Worm (Caenorhabditis elegans) whole organism, L1 larva: Measurements from ENCODE around the gene D1025.1.

ENCODE experiments used
- C04F5.9 ChIP-seq: sonication (generic microtip); optimal IDR thresholded peaks from 2 replicates; lab custom pipeline; 2016; ENCODE audit warnings: missing genetic modification characterization, missing compliant biosample characterization
- C16A3.4 ChIP-seq: fragments of 150-350 bp; optimal IDR thresholded peaks from 2 replicates; lab custom pipeline; 2014; ENCODE audit warnings: missing biosample characterization, missing genetic modification characterization
- C34B4.2 ChIP-seq: sonication (generic microtip); optimal IDR thresholded peaks from 2 replicates; lab custom pipeline; 2017; ENCODE audit warnings: mild to moderate bottlenecking, missing genetic modification characterization, missing compliant biosample characterization
- F16B12.6 ChIP-seq: fragments of 150-350 bp; optimal IDR thresholded peaks from 2 replicates; lab custom pipeline; 2014; ENCODE audit warnings: missing biosample characterization, missing genetic modification characterization
- aha-1 ChIP-seq: fragments of 150-350 bp; optimal IDR thresholded peaks from 2 replicates; lab custom pipeline; 2014; ENCODE audit warnings: missing biosample characterization, missing genetic modification characterization
- ceh-63 ChIP-seq: fragments of 200-800 bp; sonication (Bioruptor generic); optimal IDR thresholded peaks from 2 replicates; lab custom pipeline; 2018; ENCODE audit warnings: mild to moderate bottlenecking, missing genetic modification characterization, missing compliant biosample characterization
- ceh-8 ChIP-seq: fragments of 200-800 bp; sonication (Bioruptor generic); optimal IDR thresholded peaks from 2 replicates; lab custom pipeline; 2018; ENCODE audit warnings: mild to moderate bottlenecking, missing genetic modification characterization, moderate library complexity, missing compliant biosample characterization
- ces-1 ChIP-seq: fragments of 150-350 bp; optimal IDR thresholded peaks from 2 replicates; lab custom pipeline; 2014; ENCODE audit warnings: missing biosample characterization, missing genetic modification reagents, missing genetic modification characterization
- dsc-1 ChIP-seq: sonication (generic microtip); optimal IDR thresholded peaks from 2 replicates; lab custom pipeline; 2016; ENCODE audit warnings: mild to moderate bottlenecking, missing genetic modification characterization, missing compliant biosample characterization
- efl-1 ChIP-seq, 4 experiments: fragments of 150-350 bp; optimal IDR thresholded peaks in 3 of 4; peaks in 1 of 4; 1 replicate in 1 of 4; 2 replicates in 3 of 4; lab custom pipeline; 2014; ENCODE audit warnings: missing biosample characterization in 2 of 4, missing genetic modification characterization in 2 of 4, missing genetic modification reagents in 2 of 4
- egl-13 ChIP-seq: sonication (generic microtip); optimal IDR thresholded peaks from 2 replicates; lab custom pipeline; 2016; ENCODE audit warnings: missing genotype, missing genetic modification reagents, missing genetic modification characterization, missing compliant biosample characterization
- elt-2 ChIP-seq: sonication (generic microtip); optimal IDR thresholded peaks from 2 replicates; lab custom pipeline; 2016; ENCODE audit warnings: missing genetic modification characterization, mild to moderate bottlenecking, inconsistent platforms, missing compliant biosample characterization, missing genetic modification reagents
- elt-3 ChIP-seq, 6 experiments: fragments of 150-350 bp in 1 of 6; sonication (generic microtip); optimal IDR thresholded peaks; 2 replicates each; lab custom pipeline; 2017 to 2018; ENCODE audit warnings: missing biosample characterization in 6 of 6, missing genetic modification characterization in 6 of 6, inconsistent platforms in 1 of 6
- ets-5 ChIP-seq: fragments of 200-800 bp; sonication (Bioruptor generic); IDR thresholded peaks from 2 replicates; pipeline ENCODE4 v1.3.6; 2022; ENCODE audit warnings: missing genetic modification characterization, missing compliant biosample characterization
- fkh-4 ChIP-seq: sonication (generic microtip); optimal IDR thresholded peaks from 2 replicates; lab custom pipeline; 2016; ENCODE audit warnings: missing compliant biosample characterization, missing genetic modification characterization, borderline replicate concordance
- fkh-8 ChIP-seq: sonication (generic microtip); optimal IDR thresholded peaks from 2 replicates; lab custom pipeline; 2016; ENCODE audit warnings: mild to moderate bottlenecking, missing genetic modification characterization, missing compliant biosample characterization
- hlh-17 ChIP-seq: fragments of 200-800 bp; sonication (Bioruptor generic); optimal IDR thresholded peaks from 2 replicates; lab custom pipeline; 2018; ENCODE audit warnings: missing genetic modification characterization, mild to moderate bottlenecking, missing compliant biosample characterization, moderate library complexity, borderline replicate concordance
- hlh-4 ChIP-seq: sonication (generic microtip); optimal IDR thresholded peaks from 2 replicates; lab custom pipeline; 2016; ENCODE audit warnings: mild to moderate bottlenecking, missing genetic modification characterization, missing compliant biosample characterization
- hpl-2 ChIP-seq: fragments of 150-350 bp; optimal IDR thresholded peaks from 2 replicates; lab custom pipeline; 2014; ENCODE audit warnings: missing biosample characterization, missing genetic modification reagents, missing genetic modification characterization
- irx-1 ChIP-seq: sonication (generic microtip); optimal IDR thresholded peaks from 2 replicates; lab custom pipeline; 2016; ENCODE audit warnings: missing genetic modification characterization, missing compliant biosample characterization
- jun-1 ChIP-seq: fragments of 150-350 bp; optimal IDR thresholded peaks from 2 replicates; lab custom pipeline; 2014; ENCODE audit warnings: missing biosample characterization, missing genetic modification reagents, missing genetic modification characterization
- lin-13 ChIP-seq: fragments of 150-350 bp; optimal IDR thresholded peaks from 2 replicates; lab custom pipeline; 2014; ENCODE audit warnings: missing biosample characterization, missing genetic modification reagents, missing genetic modification characterization
- lin-14 ChIP-seq: fragments of 200-800 bp; sonication (Bioruptor generic); optimal IDR thresholded peaks from 2 replicates; lab custom pipeline; 2018; ENCODE audit warnings: mild to moderate bottlenecking, missing genetic modification characterization, moderate library complexity, missing compliant biosample characterization
- lin-15B ChIP-seq: fragments of 150-350 bp; sonication (generic microtip); optimal IDR thresholded peaks from 3 replicates; lab custom pipeline; 2014; ENCODE audit warnings: missing biosample characterization, missing genetic modification characterization
- lir-3 ChIP-seq: sonication (generic microtip); optimal IDR thresholded peaks from 2 replicates; lab custom pipeline; 2016; ENCODE audit warnings: mild to moderate bottlenecking, missing genetic modification characterization, moderate library complexity, missing compliant biosample characterization; ENCODE audit not compliant: poor library complexity
- lsy-2 ChIP-seq, 2 experiments: fragments of 150-350 bp; optimal IDR thresholded peaks; 2 replicates each; lab custom pipeline; 2014; ENCODE audit warnings: missing biosample characterization in 2 of 2, missing genetic modification characterization in 2 of 2
- mab-9 ChIP-seq: fragments of 200-800 bp; sonication (Bioruptor generic); IDR thresholded peaks from 2 replicates; pipeline ENCODE4 v1.3.6; 2022; ENCODE audit warnings: missing genetic modification reagents, missing genetic modification characterization, missing compliant biosample characterization
- mdl-1 ChIP-seq, 2 experiments: fragments of 150-350 bp; optimal IDR thresholded peaks; 2 replicates each; lab custom pipeline; 2014 to 2017; ENCODE audit warnings: missing biosample characterization in 2 of 2, missing genetic modification characterization in 2 of 2, inconsistent platforms in 1 of 2
- mef-2 ChIP-seq: fragments of 150-350 bp; optimal IDR thresholded peaks from 2 replicates; lab custom pipeline; 2014; ENCODE audit warnings: missing biosample characterization, missing genetic modification characterization
- mep-1 ChIP-seq: fragments of 150-350 bp; optimal IDR thresholded peaks from 2 replicates; lab custom pipeline; 2014; ENCODE audit warnings: missing biosample characterization, missing genetic modification characterization
- nhr-11 ChIP-seq: fragments of 150-350 bp; optimal IDR thresholded peaks from 2 replicates; lab custom pipeline; 2014; ENCODE audit warnings: missing biosample characterization, missing genetic modification characterization
- nhr-19 ChIP-seq: fragments of 200-800 bp; sonication (Bioruptor generic); conservative IDR thresholded peaks from 2 replicates; pipeline ENCODE4 v1.3.6; 2022; ENCODE audit warnings: missing genetic modification characterization, missing compliant biosample characterization
- nhr-237 ChIP-seq: fragments of 150-350 bp; optimal IDR thresholded peaks from 2 replicates; lab custom pipeline; 2014; ENCODE audit warnings: missing biosample characterization, missing genetic modification characterization
- nhr-28 ChIP-seq: fragments of 150-350 bp; optimal IDR thresholded peaks from 2 replicates; lab custom pipeline; 2014; ENCODE audit warnings: missing biosample characterization, missing genetic modification characterization
- nhr-47 ChIP-seq: sonication (generic microtip); optimal IDR thresholded peaks from 2 replicates; lab custom pipeline; 2016; ENCODE audit warnings: mild to moderate bottlenecking, missing genetic modification characterization, moderate library complexity, missing compliant biosample characterization
- nhr-77 ChIP-seq: fragments of 150-350 bp; optimal IDR thresholded peaks from 2 replicates; lab custom pipeline; 2014; ENCODE audit warnings: missing biosample characterization, missing genetic modification characterization
- nhr-84 ChIP-seq: sonication (generic microtip); optimal IDR thresholded peaks from 2 replicates; lab custom pipeline; 2017; ENCODE audit warnings: missing biosample characterization, missing genetic modification characterization
- nhr-90 ChIP-seq: sonication (generic microtip); optimal IDR thresholded peaks from 2 replicates; lab custom pipeline; 2016; ENCODE audit warnings: mild to moderate bottlenecking, missing genetic modification characterization, missing compliant biosample characterization; ENCODE audit not compliant: poor library complexity
- pag-3 ChIP-seq: sonication (generic microtip); optimal IDR thresholded peaks from 2 replicates; lab custom pipeline; 2017; ENCODE audit warnings: missing genetic modification characterization, mild to moderate bottlenecking, missing compliant biosample characterization, antibody characterized with exemption, borderline replicate concordance; ENCODE audit not compliant: insufficient read depth
- pax-3 ChIP-seq: fragments of 200-800 bp; sonication (Bioruptor generic); optimal IDR thresholded peaks from 2 replicates; lab custom pipeline; 2018; ENCODE audit warnings: mild to moderate bottlenecking, missing genetic modification characterization, moderate library complexity, missing compliant biosample characterization
- pqm-1 ChIP-seq: sonication (generic microtip); optimal IDR thresholded peaks from 3 replicates; lab custom pipeline; 2017; ENCODE audit warnings: missing biosample characterization, missing genetic modification characterization
- rnt-1 ChIP-seq: sonication (generic microtip); optimal IDR thresholded peaks from 2 replicates; lab custom pipeline; 2016; ENCODE audit warnings: mild to moderate bottlenecking, missing genetic modification characterization, moderate library complexity, missing compliant biosample characterization
- snpc-4 ChIP-seq: fragments of 150-350 bp; optimal IDR thresholded peaks from 2 replicates; lab custom pipeline; 2014; ENCODE audit warnings: missing biosample characterization, missing genetic modification characterization
- sptf-1 ChIP-seq: fragments of 150-350 bp; optimal IDR thresholded peaks from 2 replicates; lab custom pipeline; 2014; ENCODE audit warnings: missing biosample characterization, missing genetic modification characterization
- sup-37 ChIP-seq: fragments of 200-800 bp; sonication (Bioruptor generic); optimal IDR thresholded peaks from 2 replicates; lab custom pipeline; 2018; ENCODE audit warnings: mild to moderate bottlenecking, missing genetic modification characterization, missing compliant biosample characterization
- swsn-7 ChIP-seq: sonication (generic microtip); optimal IDR thresholded peaks from 2 replicates; lab custom pipeline; 2016; ENCODE audit warnings: missing genetic modification characterization, missing compliant biosample characterization
- unc-130 ChIP-seq: fragments of 150-350 bp; optimal IDR thresholded peaks from 2 replicates; lab custom pipeline; 2017; ENCODE audit warnings: missing biosample characterization, missing genetic modification characterization, inconsistent platforms
- unc-62 ChIP-seq: fragments of 150-350 bp; optimal IDR thresholded peaks from 2 replicates; lab custom pipeline; 2014; ENCODE audit warnings: missing biosample characterization, missing genetic modification reagents, missing genetic modification characterization
- unc-98 ChIP-seq: fragments of 200-800 bp; sonication (Bioruptor generic); IDR thresholded peaks from 2 replicates; pipeline ENCODE4 v1.3.6; 2022; ENCODE audit warnings: missing genetic modification characterization, missing compliant biosample characterization
- xbp-1 ChIP-seq: sonication (generic microtip); optimal IDR thresholded peaks from 2 replicates; lab custom pipeline; 2016; ENCODE audit warnings: missing genetic modification characterization, missing compliant biosample characterization
- ztf-4 ChIP-seq: fragments of 150-350 bp; optimal IDR thresholded peaks from 2 replicates; lab custom pipeline; 2014; ENCODE audit warnings: missing biosample characterization, missing genetic modification characterization

Gene D1025.1

ce11 chrX:14562286-14563086 lies 41.9 kb downstream of the D1025.1 start:
- TF ChIP-seq C04F5.9 (tag; lab: Kevin White, UChicago): no peak
- TF ChIP-seq lin-15B (tag; lab: Kevin White, UChicago): no peak
- TF ChIP-seq mep-1 (tag; lab: Kevin White, UChicago): peak; percentile 46
- TF ChIP-seq hpl-2: no peak
- TF ChIP-seq pag-3 (tag; lab: Kevin White, UChicago): no peak
- peak; percentile 56 for TF ChIP-seq hlh-4 (tag; lab: Kevin White, UChicago)
- no peak for TF ChIP-seq ces-1 (GFP tag; lab: Kevin White, UChicago)
- TF ChIP-seq mdl-1 (tag; optimal IDR thresholded peaks at IDR 0.05; lab: Kevin White, UChicago): no peak
- TF ChIP-seq efl-1 (optimal IDR thresholded peaks at IDR 0.05; lab: Kevin White, UChicago): no peak
- no peak for TF ChIP-seq efl-1 (GFP tag; optimal IDR thresholded peaks at IDR 0.05 in 1 of 2; lab: Kevin White, UChicago)
- no peak for TF ChIP-seq hlh-17 (GFP tag; lab: Kevin White, UChicago)
- peak; percentile 96 for TF ChIP-seq nhr-47 (tag; lab: Kevin White, UChicago)
- peak; percentile 67 for TF ChIP-seq lin-13 (GFP tag; lab: Kevin White, UChicago)
- TF ChIP-seq nhr-11 (tag; lab: Kevin White, UChicago): peak; percentile 81
- TF ChIP-seq ceh-8 (GFP tag; lab: Kevin White, UChicago): peak; percentile 61
- TF ChIP-seq elt-2: no peak
- TF ChIP-seq unc-130: no peak
- TF ChIP-seq unc-98: no peak
- no peak for TF ChIP-seq mab-9
- peak; percentile 86 for TF ChIP-seq dsc-1 (tag; lab: Kevin White, UChicago)
- TF ChIP-seq nhr-84: no peak
- no peak for TF ChIP-seq unc-62
- TF ChIP-seq egl-13 (tag; lab: Kevin White, UChicago): peak; percentile 97
- no peak for TF ChIP-seq sup-37
- peak; percentile 88 for TF ChIP-seq mef-2 (tag; lab: Kevin White, UChicago)
- TF ChIP-seq elt-3 (tag; optimal IDR thresholded peaks at IDR 0.05; lab: Kevin White, UChicago): peak in 2 of 6 experiments; percentile 6 to 35
- TF ChIP-seq lsy-2 (tag; optimal IDR thresholded peaks at IDR 0.05; lab: Kevin White, UChicago): peak in 1 of 2 experiments; percentile 72
- no peak for TF ChIP-seq jun-1
- TF ChIP-seq rnt-1: peak; percentile 23
- peak; percentile 39 for TF ChIP-seq irx-1 (tag; lab: Kevin White, UChicago)
- peak; percentile 86 for TF ChIP-seq ztf-4 (tag; lab: Kevin White, UChicago)
- no peak for TF ChIP-seq nhr-237 (tag; lab: Kevin White, UChicago)
- no peak for TF ChIP-seq sptf-1
- peak; percentile 68 for TF ChIP-seq nhr-19 (GFP tag; lab: Robert Waterston, UW)
- peak; percentile 35 for TF ChIP-seq lir-3 (tag; lab: Kevin White, UChicago)
- peak; percentile 82 for TF ChIP-seq swsn-7 (tag; lab: Kevin White, UChicago)
- no peak for TF ChIP-seq snpc-4 (tag; lab: Kevin White, UChicago)
- TF ChIP-seq C34B4.2 (tag; lab: Kevin White, UChicago): no peak
- TF ChIP-seq ceh-63 (GFP tag; lab: Kevin White, UChicago): no peak
- TF ChIP-seq lin-14: peak; percentile 82
- TF ChIP-seq nhr-28 (tag; lab: Kevin White, UChicago): no peak
- peak; percentile 99 for TF ChIP-seq fkh-8 (tag; lab: Kevin White, UChicago)
- TF ChIP-seq nhr-90: no peak
- TF ChIP-seq aha-1 (tag; lab: Kevin White, UChicago): no peak
- no peak for TF ChIP-seq ets-5 (GFP tag; lab: Robert Waterston, UW)
- no peak for TF ChIP-seq fkh-4 (tag; lab: Kevin White, UChicago)
- no peak for TF ChIP-seq F16B12.6 (tag; lab: Kevin White, UChicago)
- peak; percentile 60 for TF ChIP-seq xbp-1
- peak; percentile 87 for TF ChIP-seq pax-3
- TF ChIP-seq C16A3.4: no peak
- TF ChIP-seq pqm-1: no peak
- TF ChIP-seq nhr-77 (tag; lab: Kevin White, UChicago): peak; percentile 34
